Worm (Caenorhabditis elegans): ENCODE results near the gene F46H5.7.

The F46H5.7 gene

ce11 chrX:7232158-7232822 is 10.5 kb downstream of the F46H5.7 start (continued):
- TF ChIP-seq atf-7 (tag; optimal IDR thresholded peaks at IDR 0.05) (no peak), ekl-4 (GFP tag; IDR thresholded peaks at IDR 0.05) (0 out of 2 replicates have a peak, but pooled peaks have one; percentile 32), ceh-100 (GFP tag; IDR thresholded peaks at IDR 0.05) (0 out of 2 replicates have a peak, but pooled peaks have one; percentile 6), madf-8 (GFP tag; conservative IDR thresholded peaks at IDR 0.05) (peak; percentile 43; the same call in 1 of the 2 replicates), zim-3 (tag; optimal IDR thresholded peaks at IDR 0.05) (no peak), dpff-1 (tag; optimal IDR thresholded peaks at IDR 0.05) (no peak), ccch-3 (GFP tag; optimal IDR thresholded peaks at IDR 0.05) (no peak), snpc-1.3 (tag; optimal IDR thresholded peaks at IDR 0.05; ENCODE audit: insufficient read depth) (no peak), snpc-3.4 (tag; optimal IDR thresholded peaks at IDR 0.05) (no peak), mxl-1 (tag; optimal IDR thresholded peaks at IDR 0.05) (no peak), ztf-6 (GFP tag; IDR thresholded peaks at IDR 0.05) (no peak), F33H1.4 (GFP tag; IDR thresholded peaks at IDR 0.05) (no peak), Y95B8A.8 (GFP tag; IDR thresholded peaks at IDR 0.05) (no peak), ztf-3 (GFP tag; optimal IDR thresholded peaks at IDR 0.05) (no peak)

DNA sequence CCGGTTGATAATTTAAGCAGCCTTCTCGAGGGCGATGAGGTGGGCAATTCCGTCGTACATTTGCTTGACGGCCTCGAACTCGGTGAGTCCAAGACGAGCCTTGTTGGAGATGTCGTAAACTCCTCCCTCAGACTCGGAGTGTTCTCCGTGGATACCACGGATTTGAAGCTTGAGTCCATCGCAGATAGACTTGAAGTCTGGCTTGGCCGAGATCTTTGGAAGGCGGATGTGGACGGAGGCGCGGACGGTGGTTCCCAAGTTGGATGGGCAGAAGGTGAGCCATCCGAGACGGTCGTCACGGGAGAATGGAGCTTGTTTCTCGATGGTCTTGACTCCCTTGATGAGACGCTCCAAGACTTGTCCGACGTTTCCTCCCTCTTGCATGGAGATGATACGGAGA is 11.9 kb downstream of the F46H5.7 start:
- TF ChIP-seq nfyb-1 (GFP tag; IDR thresholded peaks at IDR 0.05) (0 out of 2 replicates have a peak, but pooled peaks have one; percentile 37), attf-5 (GFP tag; optimal IDR thresholded peaks at IDR 0.05) (no peak), zfh-2 (GFP tag; conservative IDR thresholded peaks at IDR 0.05) (peak; percentile 67), ztf-25 (GFP tag; IDR thresholded peaks at IDR 0.05) (no peak), F39B2.1 (GFP tag; IDR thresholded peaks at IDR 0.05) (no peak), lag-1 (GFP tag; IDR thresholded peaks at IDR 0.05) (no peak), lin-54 (GFP tag; optimal IDR thresholded peaks at IDR 0.05) (no peak), cebp-2 (GFP tag; IDR thresholded peaks at IDR 0.05) (no peak), rpc-1 (optimal IDR thresholded peaks at IDR 0.05) (no peak), rpc-1 (tag; optimal IDR thresholded peaks at IDR 0.05) (no peak), F52B5.7 (tag; optimal IDR thresholded peaks at IDR 0.05) (no peak), Y95B8A.8 (GFP tag; IDR thresholded peaks at IDR 0.05) (no peak)

DNA sequence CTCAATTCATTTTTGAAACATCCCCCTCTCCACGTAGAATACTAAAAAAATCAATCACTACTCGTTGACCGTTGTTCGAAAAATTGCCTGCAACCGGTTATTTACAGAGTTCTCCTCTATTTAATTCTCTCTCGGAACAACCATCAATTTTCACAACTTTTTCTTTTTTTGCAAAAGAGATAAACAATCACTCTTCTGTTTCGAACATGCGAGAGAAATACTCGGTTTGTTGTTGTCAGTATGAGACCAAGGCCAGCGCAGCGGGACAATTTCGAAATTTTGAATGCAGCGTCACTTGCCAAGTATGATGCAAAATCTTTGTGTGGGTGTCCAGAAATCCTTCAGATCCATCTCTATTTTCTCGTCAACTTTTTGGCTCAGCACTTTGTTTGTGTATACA is 12.5 kb downstream of the F46H5.7 start:
- TF ChIP-seq nhr-80 (tag; optimal IDR thresholded peaks at IDR 0.05) (no peak), ets-4 (GFP tag; optimal IDR thresholded peaks at IDR 0.05) (no peak), mes-4 (tag; optimal IDR thresholded peaks at IDR 0.05) (no peak), F23B12.7 (tag; optimal IDR thresholded peaks at IDR 0.05; ENCODE audit: insufficient read depth) (no peak), madf-6 (GFP tag; IDR thresholded peaks at IDR 0.05) (no peak), F57A8.1 (GFP tag; optimal IDR thresholded peaks at IDR 0.05) (no peak), nhr-90 (tag; optimal IDR thresholded peaks at IDR 0.05) (peak; percentile 9), ztf-6 (GFP tag; IDR thresholded peaks at IDR 0.05) (no peak), Y53G8AR.9 (GFP tag; conservative IDR thresholded peaks at IDR 0.05) (0 out of 2 replicates have a peak, but pooled peaks have one; percentile 15), tlf-1 (GFP tag; optimal IDR thresholded peaks at IDR 0.05) (peak; percentile 7), attf-6 (GFP tag; IDR thresholded peaks at IDR 0.05) (no peak), efl-1 (GFP tag; optimal IDR thresholded peaks at IDR 0.05) (no peak), K12H6.12 (tag; optimal IDR thresholded peaks at IDR 0.05) (peak; percentile 5), ztf-25 (GFP tag; IDR thresholded peaks at IDR 0.05) (no peak), D2030.7 (GFP tag; IDR thresholded peaks at IDR 0.05) (no peak), lin-35 (GFP tag; optimal IDR thresholded peaks at IDR 0.05) (peak in 1 of 3 experiments; percentile 29), Y53F4B.3 (GFP tag; IDR thresholded peaks at IDR 0.05) (no peak), gei-17 (GFP tag; optimal IDR thresholded peaks at IDR 0.05) (no peak), cebp-1 (GFP tag; IDR thresholded peaks at IDR 0.05) (no peak), cebp-1 (tag; optimal IDR thresholded peaks at IDR 0.05) (peak; percentile 69), lin-40 (tag; optimal IDR thresholded peaks at IDR 0.05) (peak; percentile 30), F22D6.2 (tag; optimal IDR thresholded peaks at IDR 0.05) (no peak), ceh-79 (tag; optimal IDR thresholded peaks at IDR 0.05) (no peak), tbx-9 (tag; optimal IDR thresholded peaks at IDR 0.05; ENCODE audit: borderline replicate concordance) (no peak)
